Fruit fly (Drosophila melanogaster): ENCODE results near the gene Jon99Fi.

The Jon99Fi gene

DNA sequence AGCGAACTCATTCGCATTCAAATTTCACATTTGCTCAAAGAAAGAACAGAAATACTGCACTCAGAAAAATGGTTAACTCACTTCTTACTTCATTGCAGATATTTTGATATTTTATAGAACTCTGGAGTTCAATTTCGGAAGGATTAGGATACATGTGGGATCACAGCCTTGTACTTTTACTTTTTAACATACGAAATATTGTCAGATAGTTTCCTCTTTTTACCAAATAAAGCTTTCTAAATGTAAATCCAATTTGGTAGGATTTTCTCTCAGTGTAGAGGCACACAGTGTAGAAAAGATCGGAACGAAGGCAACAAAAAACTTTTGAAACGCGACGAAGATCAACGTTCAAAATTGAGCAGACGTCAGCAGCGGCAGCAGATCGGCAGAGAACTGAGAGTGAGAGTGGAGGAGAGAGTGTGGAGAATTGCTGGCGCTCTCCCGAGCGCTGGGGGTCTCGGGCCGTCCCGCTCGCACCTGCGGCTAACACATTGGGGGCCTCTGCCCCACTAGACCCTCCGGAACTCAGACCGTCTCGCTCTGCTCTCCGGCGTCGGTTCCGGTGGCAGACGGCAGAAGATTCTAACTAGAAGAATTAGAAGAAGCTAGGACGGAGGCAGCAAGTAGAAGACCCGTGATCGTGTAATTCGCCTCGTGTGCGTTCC, 43.4 kb downstream of the Jon99Fi start, which contains the start of gene tmod (continued):
- TF ChIP-seq CG11456 (GFP tag; IDR thresholded peaks at IDR 0.05) (no peak), zen (tag; optimal IDR thresholded peaks at IDR 0.05) (peak; percentile 3), tup (GFP tag; optimal IDR thresholded peaks at IDR 0.05) (no peak), CG9609 (GFP tag; optimal IDR thresholded peaks at IDR 0.05) (peak; percentile 31), CG2678 (tag; optimal IDR thresholded peaks at IDR 0.05) (peak; percentile 77), dimm (GFP tag; IDR thresholded peaks at IDR 0.05) (peak; percentile 13; the same call in 1 of the 2 replicates), salm (tag; optimal IDR thresholded peaks at IDR 0.05) (peak; percentile 61), lola (GFP tag; optimal IDR thresholded peaks at IDR 0.05) (peak in 1 of 3 experiments; percentile 49), CTCF (GFP tag; optimal IDR thresholded peaks at IDR 0.05) (peak; percentile 9), NC2β (GFP tag; optimal IDR thresholded peaks at IDR 0.05) (no peak), CG8281 (tag; optimal IDR thresholded peaks at IDR 0.05) (peak; percentile 23), chm (GFP tag; IDR thresholded peaks at IDR 0.05) (peak; percentile 52; the same call in 1 of the 2 replicates), toy (GFP tag; IDR thresholded peaks at IDR 0.05) (0 out of 2 replicates have a peak, but pooled peaks have one; percentile 30), vvl (GFP tag; IDR thresholded peaks at IDR 0.05) (peak; percentile 32; the same call in 1 of the 2 replicates), Abd-B (GFP tag; optimal IDR thresholded peaks at IDR 0.05) (peak; percentile 26), gro (GFP tag; optimal IDR thresholded peaks at IDR 0.05) (no peak), CG17802 (tag; optimal IDR thresholded peaks at IDR 0.05) (peak; percentile 20), lilli (GFP tag; optimal IDR thresholded peaks at IDR 0.05) (peak; percentile 1), CG2712 (tag; optimal IDR thresholded peaks at IDR 0.05) (peak; percentile 65), CG10209 (GFP tag; optimal IDR thresholded peaks at IDR 0.05) (peak; percentile 41), CG17359 (tag; optimal IDR thresholded peaks at IDR 0.05) (peak; percentile 66), CG6175 (GFP tag; IDR thresholded peaks at IDR 0.05) (peak; percentile 51; the same call in 1 of the 3 replicates), CG12219 (GFP tag; optimal IDR thresholded peaks at IDR 0.05) (peak; percentile 46), CG1024 (GFP tag; IDR thresholded peaks at IDR 0.05) (0 out of 2 replicates have a peak, but pooled peaks have one; percentile 11), exex (tag; optimal IDR thresholded peaks at IDR 0.05) (no peak), CG11723 (GFP tag; optimal IDR thresholded peaks at IDR 0.05) (peak; percentile 39), grau (tag; optimal IDR thresholded peaks at IDR 0.05) (peak; percentile 54), Deaf1 (tag; optimal IDR thresholded peaks at IDR 0.05) (peak; percentile 42), CG5953 (GFP tag; IDR thresholded peaks at IDR 0.05) (no peak), vnd (GFP tag; IDR thresholded peaks at IDR 0.05; ENCODE audit: partially characterized antibody) (no peak), NFAT (GFP tag; IDR thresholded peaks at IDR 0.05) (0 out of 2 replicates have a peak, but pooled peaks have one; percentile 7), twi (tag; optimal IDR thresholded peaks at IDR 0.05) (peak; percentile 30), nerfin-1 (tag; optimal IDR thresholded peaks at IDR 0.05) (peak; percentile 53), bsh (GFP tag; optimal IDR thresholded peaks at IDR 0.05) (peak in 1 of 2 experiments; percentile 69), Ada2b (GFP tag; IDR thresholded peaks at IDR 0.05) (0 out of 2 replicates have a peak, but pooled peaks have one; percentile 30), Trl (optimal IDR thresholded peaks at IDR 0.05) (peak; percentile 79 to 84), Trl (GFP tag; optimal IDR thresholded peaks at IDR 0.05) (no peak), dpn (GFP tag; optimal IDR thresholded peaks at IDR 0.05) (peak in 1 of 2 experiments; percentile 52), jing (GFP tag; optimal IDR thresholded peaks at IDR 0.05) (no peak), zf30C (GFP tag; optimal IDR thresholded peaks at IDR 0.05) (peak; percentile 32), D19A (tag; optimal IDR thresholded peaks at IDR 0.05) (peak; percentile 54), unpg (GFP tag; optimal IDR thresholded peaks at IDR 0.05) (peak; percentile 64), CG30020 (tag; optimal IDR thresholded peaks at IDR 0.05) (no peak), tap (tag; optimal IDR thresholded peaks at IDR 0.05) (peak; percentile 46), ewg (GFP tag; optimal IDR thresholded peaks at IDR 0.05) (peak; percentile 45), CG2889 (GFP tag; IDR thresholded peaks at IDR 0.05) (no peak), CG17568 (GFP tag; optimal IDR thresholded peaks at IDR 0.05) (peak; percentile 2), BEAF-32 (GFP tag; optimal IDR thresholded peaks at IDR 0.05) (no peak), crol (GFP tag; IDR thresholded peaks at IDR 0.05) (peak; percentile 85)
